Worm (Caenorhabditis elegans): ENCODE results near the gene vdac-1.

DNA sequence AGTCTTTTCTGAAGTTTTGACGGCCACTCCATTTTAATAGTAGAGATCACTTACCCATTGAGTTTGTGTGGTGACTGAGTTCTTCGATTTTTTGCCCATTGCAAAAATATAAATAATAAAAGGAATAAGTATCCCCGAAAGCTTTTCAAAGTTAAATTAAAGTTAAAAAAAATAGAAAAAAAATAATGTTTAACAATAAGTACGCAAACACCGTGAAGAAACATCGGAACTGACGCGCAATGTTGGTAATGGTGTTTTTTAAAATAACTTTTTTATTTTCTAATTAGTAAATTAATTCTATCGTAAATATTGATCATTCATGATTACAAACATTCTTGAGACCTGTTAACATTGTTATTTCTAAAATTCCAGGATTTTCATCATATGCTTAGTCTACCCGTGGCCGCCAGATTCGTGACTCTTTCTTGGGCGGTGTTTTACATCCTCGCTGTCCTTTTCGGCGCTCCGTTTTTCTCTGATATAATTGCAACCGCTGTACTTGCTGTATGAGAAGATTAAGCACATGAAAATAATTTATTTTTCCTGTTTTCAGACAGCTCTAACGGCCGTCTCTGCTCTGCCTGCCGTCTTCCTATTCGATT is 48.7 kb upstream of the vdac-1 start, which contains the start of the genes F49E8.7, F49E8.8 and nprl-2:
- TF ChIP-seq snpc-4 (tag; optimal IDR thresholded peaks at IDR 0.05) (no peak), flh-1 (GFP tag; optimal IDR thresholded peaks at IDR 0.05) (no peak)

Measured in whole organism, mixed stage, embryonic.